Fruit fly (Drosophila melanogaster) whole organism, pupa: ENCODE data around the gene CG10428.
A peak's percentile ranks its signal among the peaks of the same experiment; 100 is the strongest.

Experiments used
- CG10348 ChIP-seq: fragments of 200-800 bp; sonication (Bioruptor generic); IDR thresholded peaks from 2 replicates; pipeline ENCODE4 v1.3.6; 2022; ENCODE audit warnings: missing biosample characterization, missing genetic modification characterization
- CG12605 ChIP-seq: fragments of 200-800 bp; sonication (Bioruptor generic); IDR thresholded peaks from 2 replicates; pipeline ENCODE4 v1.3.6; 2022; ENCODE audit warnings: missing biosample characterization, missing genetic modification characterization
- CG13204 ChIP-seq: fragments of 200-800 bp; sonication (Bioruptor generic); optimal IDR thresholded peaks from 2 replicates; lab custom pipeline; 2018; ENCODE audit warnings: missing biosample characterization, mild to moderate bottlenecking, missing genetic modification characterization, moderate library complexity
- CG14655 ChIP-seq: fragments of 200-800 bp; sonication (Bioruptor generic); optimal IDR thresholded peaks from 3 replicates; lab custom pipeline; 2017; ENCODE audit warnings: mild to moderate bottlenecking, missing biosample characterization, missing genetic modification reagents, missing genetic modification characterization
- CG15710 ChIP-seq: fragments of 200-800 bp; sonication (Bioruptor generic); optimal IDR thresholded peaks from 2 replicates; lab custom pipeline; 2018; ENCODE audit warnings: missing biosample characterization, mild to moderate bottlenecking, missing genetic modification characterization, moderate library complexity
- CG17806 ChIP-seq: fragments of 200-800 bp; sonication (Bioruptor generic); optimal IDR thresholded peaks from 2 replicates; lab custom pipeline; 2018; ENCODE audit warnings: missing biosample characterization, mild to moderate bottlenecking, missing genetic modification characterization, moderate library complexity
- CG32121 ChIP-seq: fragments of 200-800 bp; sonication (Bioruptor generic); IDR thresholded peaks from 2 replicates; pipeline ENCODE4 v1.3.6; 2022; ENCODE audit warnings: missing biosample characterization, missing genetic modification characterization
- CG34367 ChIP-seq: fragments of 200-800 bp; sonication (Bioruptor generic); optimal IDR thresholded peaks from 2 replicates; lab custom pipeline; 2018; ENCODE audit warnings: missing biosample characterization, mild to moderate bottlenecking, missing genetic modification characterization
- CG4496 ChIP-seq: fragments of 200-800 bp; sonication (Bioruptor generic); IDR thresholded peaks from 3 replicates; pipeline ENCODE4 v1.3.6; 2022; ENCODE audit warnings: missing biosample characterization, missing genetic modification characterization
- CG8159 ChIP-seq: fragments of 200-800 bp; sonication (Bioruptor generic); optimal IDR thresholded peaks from 3 replicates; lab custom pipeline; 2018; ENCODE audit warnings: missing biosample characterization, mild to moderate bottlenecking, missing genetic modification characterization, moderate library complexity
- CG8301 ChIP-seq: fragments of 200-800 bp; sonication (Bioruptor generic); optimal IDR thresholded peaks from 2 replicates; lab custom pipeline; 2018; ENCODE audit warnings: missing biosample characterization, mild to moderate bottlenecking, missing genetic modification characterization
- CG9948 ChIP-seq: fragments of 200-800 bp; sonication (Bioruptor generic); optimal IDR thresholded peaks from 2 replicates; lab custom pipeline; 2018; ENCODE audit warnings: missing biosample characterization, mild to moderate bottlenecking, missing genetic modification characterization, moderate library complexity
- D1 ChIP-seq: fragments of 200-800 bp; sonication (Bioruptor generic); optimal IDR thresholded peaks from 2 replicates; lab custom pipeline; 2018; ENCODE audit warnings: missing biosample characterization, mild to moderate bottlenecking, missing genetic modification characterization, moderate library complexity
- EcR ChIP-seq: fragments of 200-800 bp; sonication (Bioruptor generic); optimal IDR thresholded peaks from 3 replicates; lab custom pipeline; 2019; ENCODE audit warnings: missing biosample characterization, missing genetic modification characterization, mild to moderate bottlenecking, moderate library complexity, missing genetic modification reagents
- Ets98B ChIP-seq: fragments of 200-800 bp; sonication (Bioruptor generic); IDR thresholded peaks from 2 replicates; pipeline ENCODE4 v1.3.6; 2022; ENCODE audit warnings: missing biosample characterization, missing genetic modification characterization
- Pif1A ChIP-seq: fragments of 200-800 bp; sonication (Bioruptor generic); optimal IDR thresholded peaks from 3 replicates; lab custom pipeline; 2016; ENCODE audit warnings: missing biosample characterization, missing genetic modification characterization
- Pif1B ChIP-seq: fragments of 200-800 bp; sonication (Bioruptor generic); optimal IDR thresholded peaks from 3 replicates; lab custom pipeline; 2016; ENCODE audit warnings: missing biosample characterization, missing genetic modification characterization
- Snoo ChIP-seq: fragments of 200-800 bp; sonication (Bioruptor generic); optimal IDR thresholded peaks from 3 replicates; lab custom pipeline; 2017; ENCODE audit warnings: missing biosample characterization, mild to moderate bottlenecking, missing genetic modification characterization, inconsistent platforms
- fd96Ca ChIP-seq: fragments of 200-800 bp; sonication (Bioruptor generic); IDR thresholded peaks from 3 replicates; pipeline ENCODE4 v1.3.6; 2022; ENCODE audit warnings: missing biosample characterization, missing genetic modification characterization
- gl ChIP-seq: fragments of 200-800 bp; sonication (Bioruptor generic); optimal IDR thresholded peaks from 2 replicates; lab custom pipeline; 2018; ENCODE audit warnings: missing biosample characterization, mild to moderate bottlenecking, missing genetic modification characterization
- rn ChIP-seq: fragments of 200-800 bp; sonication (Bioruptor generic); IDR thresholded peaks from 2 replicates; pipeline ENCODE4 v1.3.6; 2022; ENCODE audit warnings: missing biosample characterization, missing genetic modification characterization

CG10428 gene

dm6 chr2L:18929595-18929994, 19.1 kb upstream of the CG10428 start:
- TF ChIP-seq CG9948 (tag; lab: Kevin White, UChicago): no peak
- TF ChIP-seq CG8301 (tag; lab: Kevin White, UChicago): no peak
- TF ChIP-seq CG15710: no peak
- TF ChIP-seq CG34367: no peak
- no peak for TF ChIP-seq CG32121
- no peak for TF ChIP-seq CG17806 (tag; lab: Kevin White, UChicago)
- no peak for TF ChIP-seq D1 (tag; lab: Kevin White, UChicago)
- no peak for TF ChIP-seq CG8159
- no peak for TF ChIP-seq CG13204 (GFP tag; lab: Kevin White, UChicago)
- no peak for TF ChIP-seq gl (tag; lab: Kevin White, UChicago)
- TF ChIP-seq CG12605 (GFP tag; lab: Robert Waterston, UW): no peak

DNA sequence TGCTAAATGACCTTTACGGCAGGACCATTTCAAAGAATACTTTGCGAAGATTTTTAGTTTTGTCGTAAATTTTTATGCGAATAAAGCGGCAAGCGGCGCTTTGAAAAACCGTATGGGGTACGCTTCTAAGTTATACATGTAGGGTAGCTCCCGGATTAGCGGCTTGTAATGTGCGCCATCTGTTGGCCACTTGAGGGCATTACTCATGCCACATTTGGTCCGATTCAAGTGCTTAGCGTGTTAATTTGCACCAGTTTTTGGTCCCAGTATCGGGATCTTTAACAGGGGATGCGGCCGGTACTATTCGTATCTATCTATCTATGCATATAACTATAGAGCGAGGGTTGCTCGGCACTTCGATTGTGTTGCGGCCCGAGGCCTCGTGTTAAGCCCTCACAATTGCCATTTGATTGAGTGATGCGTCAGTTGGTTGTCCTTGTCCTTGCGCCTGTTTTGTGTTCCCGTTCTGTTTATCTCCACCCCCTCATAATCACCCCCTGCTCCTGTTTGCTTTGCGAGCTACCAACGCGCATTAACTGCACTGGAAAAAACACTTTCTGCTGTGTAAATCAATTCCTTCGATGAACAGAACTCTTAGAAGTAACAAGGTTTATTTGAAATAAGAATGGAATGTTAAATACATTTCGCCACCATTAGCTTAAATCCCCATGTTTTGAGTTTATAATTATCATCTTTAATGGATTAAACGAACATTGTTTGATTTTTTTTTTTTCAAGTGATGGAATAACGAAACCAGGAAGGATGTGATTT, 18.1 kb upstream of the CG10428 start:
- TF ChIP-seq Pif1A (GFP tag; lab: Kevin White, UChicago) (no peak), CG10348 (no peak), Ets98B (GFP tag; lab: Robert Waterston, UW) (no peak), CG12605 (GFP tag; lab: Robert Waterston, UW) (no peak), gl (tag; lab: Kevin White, UChicago) (no peak), CG17806 (tag; lab: Kevin White, UChicago) (no peak), EcR (no peak), CG4496 (GFP tag; lab: Robert Waterston, UW) (no peak), CG8301 (tag; lab: Kevin White, UChicago) (no peak), Snoo (tag; lab: Kevin White, UChicago) (no peak), Pif1B (no peak), fd96Ca (no peak), CG14655 (GFP tag; lab: Kevin White, UChicago) (no peak), CG13204 (GFP tag; lab: Kevin White, UChicago) (no peak), CG15710 (no peak), rn (no peak)

DNA sequence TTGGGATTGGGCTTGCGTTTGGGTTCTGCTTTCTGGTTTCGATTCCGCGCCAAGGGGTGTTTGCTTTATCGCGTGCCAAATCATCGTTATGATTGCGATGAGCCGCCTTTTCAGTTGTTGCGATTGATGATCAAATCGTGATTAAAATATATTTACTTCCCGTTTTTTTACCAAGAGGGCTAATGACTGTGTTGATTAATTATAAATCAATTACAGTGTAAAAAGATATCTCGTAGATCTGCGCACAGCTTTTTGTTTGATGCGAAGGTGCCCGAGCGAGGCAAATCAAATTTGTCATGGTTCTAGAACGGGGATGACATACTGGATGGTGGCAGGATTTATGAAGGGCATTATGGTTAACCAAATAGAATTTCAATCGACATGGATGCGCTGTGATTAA, 14.8 kb upstream of the CG10428 start:
- no peak for TF ChIP-seq CG32121
- no peak for TF ChIP-seq CG13204 (GFP tag; lab: Kevin White, UChicago)
- TF ChIP-seq CG4496 (GFP tag; lab: Robert Waterston, UW): no peak

dm6 chr2L:18934588-18934987, 14.1 kb upstream of the CG10428 start:
- no peak for TF ChIP-seq CG8301 (tag; lab: Kevin White, UChicago)
- no peak for TF ChIP-seq CG9948 (tag; lab: Kevin White, UChicago)
- no peak for TF ChIP-seq EcR
- no peak for TF ChIP-seq CG17806 (tag; lab: Kevin White, UChicago)
- no peak for TF ChIP-seq CG34367
- TF ChIP-seq Pif1A (GFP tag; lab: Kevin White, UChicago): no peak
- no peak for TF ChIP-seq Ets98B (GFP tag; lab: Robert Waterston, UW)
- TF ChIP-seq gl (tag; lab: Kevin White, UChicago): no peak
- TF ChIP-seq CG8159: no peak
- no peak for TF ChIP-seq D1 (tag; lab: Kevin White, UChicago)
- TF ChIP-seq CG12605 (GFP tag; lab: Robert Waterston, UW): no peak
- no peak for TF ChIP-seq CG13204 (GFP tag; lab: Kevin White, UChicago)
- no peak for TF ChIP-seq CG32121

DNA sequence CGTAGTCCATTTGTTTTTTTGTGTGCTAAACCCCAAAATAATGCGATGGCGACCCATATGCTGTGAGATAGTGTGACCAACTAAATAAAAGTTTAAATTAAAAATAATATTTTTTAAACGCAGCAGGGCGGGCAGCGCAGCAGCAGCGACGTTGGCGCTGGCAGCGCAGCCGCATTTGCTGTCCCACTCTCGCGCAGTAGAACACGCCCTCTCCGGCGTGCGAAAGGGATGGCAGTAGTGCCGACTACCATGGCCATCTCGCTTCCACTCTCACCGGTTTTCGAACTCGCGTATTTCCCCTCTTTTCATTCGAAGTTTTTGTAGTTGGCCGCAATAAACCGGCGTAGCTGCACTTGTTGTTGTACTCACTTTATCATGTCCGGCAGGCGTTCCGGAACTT, 12.6 kb upstream of the CG10428 start:
- TF ChIP-seq fd96Ca (peak; percentile 79), CG32121 (peak; percentile 58; the same call in 1 of the 2 replicates), CG9948 (tag; lab: Kevin White, UChicago) (no peak), D1 (tag; lab: Kevin White, UChicago) (peak; percentile 50), Snoo (tag; lab: Kevin White, UChicago) (no peak)

DNA sequence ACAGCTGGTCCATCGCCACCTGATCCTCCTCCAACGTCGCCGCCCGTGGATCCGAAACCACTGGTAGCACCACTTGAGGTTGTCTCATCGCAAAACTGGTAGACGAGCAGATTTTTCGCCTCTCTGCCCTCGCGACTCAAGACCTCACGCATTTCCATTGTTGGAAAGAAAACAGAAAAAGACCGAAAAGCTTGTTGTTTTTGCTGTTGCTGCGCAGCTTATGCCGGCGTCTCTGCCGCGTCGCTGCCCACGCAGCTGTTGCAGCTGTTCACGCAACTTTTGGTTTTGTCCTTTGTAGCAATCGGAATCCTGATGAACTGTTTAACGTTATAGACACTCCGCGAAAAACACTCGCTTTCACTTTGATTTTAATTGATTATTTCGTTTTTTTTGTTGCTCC, 5.4 kb upstream of the CG10428 start:
- no peak for TF ChIP-seq CG9948 (tag; lab: Kevin White, UChicago)
- no peak for TF ChIP-seq CG32121
- peak; percentile 2 for TF ChIP-seq EcR
- no peak for TF ChIP-seq CG8159
- TF ChIP-seq gl (tag; lab: Kevin White, UChicago): peak; percentile 29
- TF ChIP-seq D1 (tag; lab: Kevin White, UChicago): no peak
- TF ChIP-seq CG13204 (GFP tag; lab: Kevin White, UChicago): peak; percentile 56
- TF ChIP-seq CG12605 (GFP tag; lab: Robert Waterston, UW): no peak
- TF ChIP-seq CG4496 (GFP tag; lab: Robert Waterston, UW): no peak

- TF ChIP-seq CG32121 (no peak), EcR (no peak), CG34367 (no peak), Snoo (tag; lab: Kevin White, UChicago) (no peak), CG9948 (tag; lab: Kevin White, UChicago) (no peak), CG14655 (GFP tag; lab: Kevin White, UChicago) (no peak), CG8159 (no peak), CG17806 (tag; lab: Kevin White, UChicago) (no peak), CG10348 (no peak), gl (tag; lab: Kevin White, UChicago) (no peak), CG4496 (GFP tag; lab: Robert Waterston, UW) (no peak), CG13204 (GFP tag; lab: Kevin White, UChicago) (no peak), fd96Ca (no peak), D1 (tag; lab: Kevin White, UChicago) (no peak), CG12605 (GFP tag; lab: Robert Waterston, UW) (no peak)
These were observed 4.9 kb upstream of the CG10428 start, which contains the start of gene ssp3 for dm6 chr2L:18943797-18944174. Gene ssp3, minus strand, starts transcription at chr2L:18943960.
